Fruit fly (Drosophila melanogaster) whole organism, pupa: ENCODE data around the gene Cyp318a1.

Source experiments
- CG10348 ChIP-seq: fragments of 200-800 bp; sonication (Bioruptor generic); IDR thresholded peaks from 2 replicates; pipeline ENCODE4 v1.3.6; 2022; ENCODE audit warnings: missing biosample characterization, missing genetic modification characterization
- CG12605 ChIP-seq: fragments of 200-800 bp; sonication (Bioruptor generic); IDR thresholded peaks from 2 replicates; pipeline ENCODE4 v1.3.6; 2022; ENCODE audit warnings: missing biosample characterization, missing genetic modification characterization
- CG13204 ChIP-seq: fragments of 200-800 bp; sonication (Bioruptor generic); optimal IDR thresholded peaks from 2 replicates; lab custom pipeline; 2018; ENCODE audit warnings: missing biosample characterization, mild to moderate bottlenecking, missing genetic modification characterization, moderate library complexity
- CG14655 ChIP-seq: fragments of 200-800 bp; sonication (Bioruptor generic); optimal IDR thresholded peaks from 3 replicates; lab custom pipeline; 2017; ENCODE audit warnings: mild to moderate bottlenecking, missing biosample characterization, missing genetic modification reagents, missing genetic modification characterization
- CG15710 ChIP-seq: fragments of 200-800 bp; sonication (Bioruptor generic); optimal IDR thresholded peaks from 2 replicates; lab custom pipeline; 2018; ENCODE audit warnings: missing biosample characterization, mild to moderate bottlenecking, missing genetic modification characterization, moderate library complexity
- CG17806 ChIP-seq: fragments of 200-800 bp; sonication (Bioruptor generic); optimal IDR thresholded peaks from 2 replicates; lab custom pipeline; 2018; ENCODE audit warnings: missing biosample characterization, mild to moderate bottlenecking, missing genetic modification characterization, moderate library complexity
- CG32121 ChIP-seq: fragments of 200-800 bp; sonication (Bioruptor generic); IDR thresholded peaks from 2 replicates; pipeline ENCODE4 v1.3.6; 2022; ENCODE audit warnings: missing biosample characterization, missing genetic modification characterization
- CG34367 ChIP-seq: fragments of 200-800 bp; sonication (Bioruptor generic); optimal IDR thresholded peaks from 2 replicates; lab custom pipeline; 2018; ENCODE audit warnings: missing biosample characterization, mild to moderate bottlenecking, missing genetic modification characterization
- CG4496 ChIP-seq: fragments of 200-800 bp; sonication (Bioruptor generic); IDR thresholded peaks from 3 replicates; pipeline ENCODE4 v1.3.6; 2022; ENCODE audit warnings: missing biosample characterization, missing genetic modification characterization
- CG8159 ChIP-seq: fragments of 200-800 bp; sonication (Bioruptor generic); optimal IDR thresholded peaks from 3 replicates; lab custom pipeline; 2018; ENCODE audit warnings: missing biosample characterization, mild to moderate bottlenecking, missing genetic modification characterization, moderate library complexity
- CG8301 ChIP-seq: fragments of 200-800 bp; sonication (Bioruptor generic); optimal IDR thresholded peaks from 2 replicates; lab custom pipeline; 2018; ENCODE audit warnings: missing biosample characterization, mild to moderate bottlenecking, missing genetic modification characterization
- CG9948 ChIP-seq: fragments of 200-800 bp; sonication (Bioruptor generic); optimal IDR thresholded peaks from 2 replicates; lab custom pipeline; 2018; ENCODE audit warnings: missing biosample characterization, mild to moderate bottlenecking, missing genetic modification characterization, moderate library complexity
- D1 ChIP-seq: fragments of 200-800 bp; sonication (Bioruptor generic); optimal IDR thresholded peaks from 2 replicates; lab custom pipeline; 2018; ENCODE audit warnings: missing biosample characterization, mild to moderate bottlenecking, missing genetic modification characterization, moderate library complexity
- EcR ChIP-seq: fragments of 200-800 bp; sonication (Bioruptor generic); optimal IDR thresholded peaks from 3 replicates; lab custom pipeline; 2019; ENCODE audit warnings: missing biosample characterization, missing genetic modification characterization, mild to moderate bottlenecking, moderate library complexity, missing genetic modification reagents
- Ets98B ChIP-seq: fragments of 200-800 bp; sonication (Bioruptor generic); IDR thresholded peaks from 2 replicates; pipeline ENCODE4 v1.3.6; 2022; ENCODE audit warnings: missing biosample characterization, missing genetic modification characterization
- Pif1A ChIP-seq: fragments of 200-800 bp; sonication (Bioruptor generic); optimal IDR thresholded peaks from 3 replicates; lab custom pipeline; 2016; ENCODE audit warnings: missing biosample characterization, missing genetic modification characterization
- Pif1B ChIP-seq: fragments of 200-800 bp; sonication (Bioruptor generic); optimal IDR thresholded peaks from 3 replicates; lab custom pipeline; 2016; ENCODE audit warnings: missing biosample characterization, missing genetic modification characterization
- Snoo ChIP-seq: fragments of 200-800 bp; sonication (Bioruptor generic); optimal IDR thresholded peaks from 3 replicates; lab custom pipeline; 2017; ENCODE audit warnings: missing biosample characterization, mild to moderate bottlenecking, missing genetic modification characterization, inconsistent platforms
- fd96Ca ChIP-seq: fragments of 200-800 bp; sonication (Bioruptor generic); IDR thresholded peaks from 3 replicates; pipeline ENCODE4 v1.3.6; 2022; ENCODE audit warnings: missing biosample characterization, missing genetic modification characterization
- gl ChIP-seq: fragments of 200-800 bp; sonication (Bioruptor generic); optimal IDR thresholded peaks from 2 replicates; lab custom pipeline; 2018; ENCODE audit warnings: missing biosample characterization, mild to moderate bottlenecking, missing genetic modification characterization
- rn ChIP-seq: fragments of 200-800 bp; sonication (Bioruptor generic); IDR thresholded peaks from 2 replicates; pipeline ENCODE4 v1.3.6; 2022; ENCODE audit warnings: missing biosample characterization, missing genetic modification characterization

The Cyp318a1 gene

dm6 chrX:11999974-12000618, 32.3 kb upstream of the Cyp318a1 start:
- TF ChIP-seq CG8301 (tag; lab: Kevin White, UChicago) (peak; percentile 39), CG4496 (0 out of 3 replicates have a peak, but pooled peaks have one; percentile 35), CG9948 (tag; lab: Kevin White, UChicago) (peak; percentile 46), CG8159 (tag; lab: Kevin White, UChicago) (peak; percentile 63), CG15710 (tag; lab: Kevin White, UChicago) (peak; percentile 59), Pif1A (GFP tag; lab: Kevin White, UChicago) (peak; percentile 62), CG34367 (peak; percentile 51), CG14655 (GFP tag; lab: Kevin White, UChicago) (peak; percentile 36), Pif1B (GFP tag; lab: Kevin White, UChicago) (peak; percentile 57), CG12605 (GFP tag; lab: Robert Waterston, UW) (no peak), gl (peak; percentile 8), Snoo (tag; lab: Kevin White, UChicago) (peak; percentile 47), D1 (no peak), CG13204 (GFP tag; lab: Kevin White, UChicago) (no peak), fd96Ca (0 out of 3 replicates have a peak, but pooled peaks have one; percentile 12), Ets98B (GFP tag; lab: Robert Waterston, UW) (peak; percentile 43), rn (GFP tag; lab: Robert Waterston, UW) (no peak), CG10348 (GFP tag; lab: Robert Waterston, UW) (no peak), EcR (peak; percentile 91), CG32121 (GFP tag; lab: Robert Waterston, UW) (peak; percentile 43), CG17806 (tag; lab: Kevin White, UChicago) (peak; percentile 52)
- TF ChIP-seq, all 21 proteins: peak for 16

dm6 chrX:12001005-12001404, 31.4 kb upstream of the Cyp318a1 start:
- TF ChIP-seq CG17806 (tag; lab: Kevin White, UChicago), result no peak
- TF ChIP-seq CG9948 (tag; lab: Kevin White, UChicago), result no peak
- no peak for TF ChIP-seq CG4496
- TF ChIP-seq Snoo (tag; lab: Kevin White, UChicago), result no peak
- no peak for TF ChIP-seq CG15710 (tag; lab: Kevin White, UChicago)
- TF ChIP-seq D1, result no peak
- no peak for TF ChIP-seq CG10348 (GFP tag; lab: Robert Waterston, UW)
- TF ChIP-seq gl, result no peak
- TF ChIP-seq CG34367, result no peak
- TF ChIP-seq Ets98B (GFP tag; lab: Robert Waterston, UW), result no peak
- no peak for TF ChIP-seq CG12605 (GFP tag; lab: Robert Waterston, UW)
- TF ChIP-seq CG13204 (GFP tag; lab: Kevin White, UChicago), result no peak
- no peak for TF ChIP-seq CG8159 (tag; lab: Kevin White, UChicago)

- TF ChIP-seq Ets98B (GFP tag; lab: Robert Waterston, UW) (peak; percentile 81), CG8159 (tag; lab: Kevin White, UChicago) (no peak), CG32121 (GFP tag; lab: Robert Waterston, UW) (peak; percentile 80), CG17806 (tag; lab: Kevin White, UChicago) (peak; percentile 68), CG9948 (tag; lab: Kevin White, UChicago) (peak; percentile 55), Snoo (tag; lab: Kevin White, UChicago) (no peak), CG13204 (GFP tag; lab: Kevin White, UChicago) (no peak), EcR (peak; percentile 39), gl (peak; percentile 34), CG14655 (GFP tag; lab: Kevin White, UChicago) (no peak), D1 (no peak), fd96Ca (peak; percentile 89), CG8301 (tag; lab: Kevin White, UChicago) (peak; percentile 82), CG4496 (peak; percentile 90), Pif1B (GFP tag; lab: Kevin White, UChicago) (peak; percentile 66), rn (GFP tag; lab: Robert Waterston, UW) (peak; percentile 61), CG12605 (GFP tag; lab: Robert Waterston, UW) (peak; percentile 70), CG15710 (tag; lab: Kevin White, UChicago) (peak; percentile 64), CG34367 (peak; percentile 65), Pif1A (GFP tag; lab: Kevin White, UChicago) (peak; percentile 88), CG10348 (GFP tag; lab: Robert Waterston, UW) (no peak)
Measured at dm6 chrX:12003437-12004394, 28.7 kb upstream of the Cyp318a1 start, which contains the start of gene fw. Gene fw (minus strand): TSS chrX:12003914.

DNA sequence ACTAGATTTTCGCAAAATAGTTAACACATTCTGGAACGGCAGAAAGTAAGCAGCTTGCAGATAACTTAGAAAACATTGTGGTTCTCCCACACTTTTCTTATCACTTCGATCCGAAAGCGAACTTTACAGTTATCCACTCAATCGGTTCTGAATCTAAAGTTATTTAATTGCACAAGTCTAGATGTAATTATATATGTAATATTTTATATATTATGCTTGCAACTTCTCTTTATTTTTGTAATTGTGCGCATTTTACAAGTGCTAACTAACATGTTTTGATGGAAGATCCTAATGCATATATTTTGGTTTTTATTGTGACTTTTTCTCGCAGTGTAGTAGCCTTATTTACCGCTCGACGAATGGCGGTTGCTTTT, 28.1 kb upstream of the Cyp318a1 start:
- TF ChIP-seq fd96Ca, result no peak
- peak; percentile 61 for TF ChIP-seq CG9948 (tag; lab: Kevin White, UChicago)
- peak; percentile 2 for TF ChIP-seq D1
- no peak for TF ChIP-seq CG10348 (GFP tag; lab: Robert Waterston, UW)
- peak; percentile 43 for TF ChIP-seq CG34367
- TF ChIP-seq CG14655 (GFP tag; lab: Kevin White, UChicago), result peak; percentile 84
- no peak for TF ChIP-seq Pif1A (GFP tag; lab: Kevin White, UChicago)
- peak; percentile 22; the same call in 1 of the 2 replicates for TF ChIP-seq Ets98B (GFP tag; lab: Robert Waterston, UW)
- peak; percentile 83 for TF ChIP-seq CG8159 (tag; lab: Kevin White, UChicago)
- TF ChIP-seq Snoo (tag; lab: Kevin White, UChicago), result peak; percentile 67
- TF ChIP-seq EcR, result no peak
- TF ChIP-seq CG17806 (tag; lab: Kevin White, UChicago), result peak; percentile 9
- TF ChIP-seq CG4496, result peak; percentile 76
- TF ChIP-seq CG8301 (tag; lab: Kevin White, UChicago), result peak; percentile 57
- peak; percentile 55 for TF ChIP-seq CG15710 (tag; lab: Kevin White, UChicago)
- peak; percentile 38 for TF ChIP-seq CG13204 (GFP tag; lab: Kevin White, UChicago)
